Worm (Caenorhabditis elegans): ENCODE data around the gene F33H1.4.
A peak's percentile ranks its signal among the peaks of the same experiment; 100 is the strongest.

Gene F33H1.4

DNA sequence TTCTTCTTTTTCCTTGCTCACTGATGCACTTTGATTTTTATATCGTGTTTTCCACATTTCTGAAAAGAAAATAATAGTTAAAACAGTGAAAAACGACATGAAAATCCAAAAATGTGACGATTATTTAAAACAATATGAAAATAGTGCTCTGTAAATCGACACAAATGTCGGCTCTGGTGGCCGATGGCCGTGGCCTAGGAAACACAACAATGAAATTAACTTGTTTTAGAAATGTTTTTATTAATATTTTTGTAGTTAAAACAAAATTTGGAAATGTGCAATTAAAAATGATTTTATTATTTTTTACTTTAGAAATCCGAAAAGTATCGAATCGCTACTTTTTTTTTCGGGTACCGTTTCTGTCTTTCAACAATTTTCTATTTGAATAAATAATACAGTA lies 26.3 kb downstream of the F33H1.4 start, which contains the start of gene arv-1:
Gene arv-1 (minus strand): TSS at position 65 of the 400 bp plus-strand sequence.
- TF ChIP-seq W03F9.2 (tag; optimal IDR thresholded peaks at IDR 0.05) (peak; percentile 74), him-1 (tag; optimal IDR thresholded peaks at IDR 0.05) (peak; percentile 34), dao-5 (tag; optimal IDR thresholded peaks at IDR 0.05) (no peak)

ce11 chrII:10202275-10202674 lies 27.8 kb downstream of the F33H1.4 start:
- TF ChIP-seq dao-5 (tag; optimal IDR thresholded peaks at IDR 0.05): no peak
- TF ChIP-seq W03F9.2 (tag; optimal IDR thresholded peaks at IDR 0.05): no peak
- no peak for TF ChIP-seq him-1 (tag; optimal IDR thresholded peaks at IDR 0.05)

- no peak for TF ChIP-seq him-1 (tag; optimal IDR thresholded peaks at IDR 0.05)
- no peak for TF ChIP-seq dao-5 (tag; optimal IDR thresholded peaks at IDR 0.05)
- TF ChIP-seq W03F9.2 (tag; optimal IDR thresholded peaks at IDR 0.05): no peak
Observed at ce11 chrII:10203067-10203466, 28.6 kb downstream of the F33H1.4 start.

DNA sequence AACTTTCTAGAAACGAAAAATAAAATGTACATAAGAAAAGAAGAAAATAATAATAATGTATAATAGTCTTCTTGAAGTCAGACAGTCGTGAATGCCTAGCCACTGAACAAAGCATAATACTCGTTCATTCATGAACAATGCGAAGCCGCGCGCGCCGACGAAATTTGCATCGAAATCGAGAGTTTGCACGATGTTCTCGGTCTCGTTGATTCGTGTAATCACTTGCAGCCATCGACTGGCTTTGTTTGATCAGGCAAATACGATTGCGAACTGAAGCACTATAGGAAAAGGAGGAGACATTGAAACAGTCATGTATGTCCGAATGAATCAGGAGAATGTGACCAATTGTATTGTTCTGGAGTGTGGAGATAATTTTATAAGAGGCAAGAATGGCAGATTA lies 29.3 kb downstream of the F33H1.4 start:
- no peak for TF ChIP-seq him-1 (tag; optimal IDR thresholded peaks at IDR 0.05)
- no peak for TF ChIP-seq dao-5 (tag; optimal IDR thresholded peaks at IDR 0.05)
- TF ChIP-seq W03F9.2 (tag; optimal IDR thresholded peaks at IDR 0.05): no peak

DNA sequence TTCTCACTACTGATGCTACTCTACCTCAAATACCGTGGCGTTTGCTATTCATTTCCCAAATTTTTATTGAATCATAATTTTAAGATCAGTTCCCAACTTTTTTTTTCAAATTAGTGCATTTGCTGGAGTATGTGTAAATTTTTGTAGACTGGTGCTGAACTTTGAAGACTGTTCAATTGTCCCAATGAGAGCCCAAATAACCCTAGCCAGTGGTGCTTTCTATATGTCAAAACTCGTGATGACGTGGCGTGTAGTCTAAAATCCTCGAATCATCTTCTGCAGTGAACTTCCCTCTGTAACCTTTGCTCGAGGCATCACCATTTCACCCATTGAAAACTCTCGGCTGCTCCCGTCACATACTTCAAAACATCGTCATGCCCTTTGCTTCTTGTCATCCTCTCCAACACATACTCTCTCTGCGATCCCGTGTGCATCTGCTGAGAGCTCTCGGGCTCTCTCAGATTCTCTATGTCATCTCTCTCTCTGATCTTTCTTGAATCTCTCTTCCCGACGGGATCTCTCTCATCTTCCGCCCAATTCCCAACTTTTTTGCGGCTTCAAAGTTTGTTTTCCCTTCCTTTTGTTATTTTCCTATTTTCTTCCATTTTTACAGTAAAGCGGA lies 30.1 kb downstream of the F33H1.4 start:
- TF ChIP-seq W03F9.2 (tag; optimal IDR thresholded peaks at IDR 0.05) (no peak), dao-5 (tag; optimal IDR thresholded peaks at IDR 0.05) (no peak), him-1 (tag; optimal IDR thresholded peaks at IDR 0.05) (no peak)

DNA sequence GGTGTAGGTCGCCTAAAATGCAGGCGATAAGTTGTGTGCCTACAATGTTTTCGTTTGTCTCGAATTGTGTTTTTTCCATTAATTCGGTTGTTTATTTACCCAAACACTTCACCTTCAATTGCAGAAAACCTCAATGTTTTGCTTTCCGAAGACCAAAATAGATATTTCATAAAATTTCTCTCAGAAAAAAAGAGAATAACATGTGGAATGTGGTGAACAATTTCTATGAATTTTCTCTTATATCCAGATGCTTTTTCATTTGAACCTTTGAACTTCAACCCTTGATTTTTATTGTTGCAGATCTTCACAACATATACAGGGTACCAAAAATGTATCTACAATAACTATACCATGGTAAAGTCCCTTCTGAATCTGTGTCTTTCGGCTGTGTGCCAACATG lies 32.0 kb downstream of the F33H1.4 start, which contains the start of gene T01E8.1:
Gene T01E8.1 (plus strand): TSS at position 301 of the 400 bp plus-strand sequence.
- TF ChIP-seq dao-5 (tag; optimal IDR thresholded peaks at IDR 0.05) (no peak), W03F9.2 (tag; optimal IDR thresholded peaks at IDR 0.05) (no peak), him-1 (tag; optimal IDR thresholded peaks at IDR 0.05) (no peak)

- TF ChIP-seq him-1 (tag; optimal IDR thresholded peaks at IDR 0.05) (no peak), W03F9.2 (tag; optimal IDR thresholded peaks at IDR 0.05) (no peak), dao-5 (tag; optimal IDR thresholded peaks at IDR 0.05) (no peak)
Observed at ce11 chrII:10218171-10218570, 43.7 kb downstream of the F33H1.4 start, which contains the start of gene ref-1. Gene ref-1, plus strand, starts transcription at chrII:10218471.

DNA sequence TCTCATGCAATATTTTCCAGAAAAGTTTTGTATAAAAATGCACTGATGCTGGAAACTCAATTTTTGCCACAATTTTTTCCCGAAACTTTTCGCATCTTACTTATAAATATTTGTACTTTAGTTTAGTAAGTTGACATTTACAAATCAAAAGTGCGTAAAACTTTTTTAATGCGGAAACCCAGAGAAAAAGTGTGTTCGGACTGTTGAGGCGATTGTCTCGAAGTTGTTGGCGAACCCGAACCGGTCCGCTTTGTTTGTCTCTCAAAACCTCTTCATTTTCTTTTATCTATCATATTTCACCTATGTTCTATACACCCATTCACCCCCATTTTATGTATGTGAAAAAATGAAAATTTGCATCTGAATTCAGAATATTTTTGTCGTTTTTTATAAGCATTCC lies 46.2 kb downstream of the F33H1.4 start:
- TF ChIP-seq W03F9.2 (tag; optimal IDR thresholded peaks at IDR 0.05): no peak
- no peak for TF ChIP-seq dao-5 (tag; optimal IDR thresholded peaks at IDR 0.05)
- TF ChIP-seq him-1 (tag; optimal IDR thresholded peaks at IDR 0.05): no peak

- TF ChIP-seq dao-5 (tag; optimal IDR thresholded peaks at IDR 0.05) (no peak), W03F9.2 (tag; optimal IDR thresholded peaks at IDR 0.05) (no peak), him-1 (tag; optimal IDR thresholded peaks at IDR 0.05) (no peak)
Observed at ce11 chrII:10221627-10222026, 47.2 kb downstream of the F33H1.4 start.

DNA sequence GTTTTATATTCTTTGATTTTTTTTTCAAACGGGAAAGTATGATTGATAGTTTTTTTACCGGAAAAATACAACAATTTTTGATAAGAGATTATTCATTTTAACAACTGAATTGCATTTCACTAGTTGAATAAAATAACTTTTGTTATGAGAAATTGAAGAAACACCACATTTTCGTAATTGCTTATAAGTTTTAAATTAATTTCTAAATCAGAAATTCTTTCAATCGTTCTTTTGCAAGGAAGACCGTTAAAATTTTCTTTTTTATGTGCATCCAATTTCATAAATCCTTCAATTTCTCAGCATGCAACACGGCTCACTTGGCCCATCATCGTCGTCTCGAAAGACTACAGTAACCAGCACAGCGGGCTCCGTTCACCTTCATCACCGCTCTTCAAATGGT lies 48.1 kb downstream of the F33H1.4 start, which contains the start of gene plc-3:
Gene plc-3 (plus strand): TSS at position 301 of the 400 bp plus-strand sequence.
- TF ChIP-seq W03F9.2 (tag; optimal IDR thresholded peaks at IDR 0.05) (no peak), dao-5 (tag; optimal IDR thresholded peaks at IDR 0.05) (no peak), him-1 (tag; optimal IDR thresholded peaks at IDR 0.05) (no peak)

ce11 chrII:10227030-10227429 lies 52.6 kb downstream of the F33H1.4 start, which contains the start of gene srh-135:
Gene srh-135, minus strand, starts transcription at chrII:10227130.
- TF ChIP-seq dao-5 (tag; optimal IDR thresholded peaks at IDR 0.05): no peak
- no peak for TF ChIP-seq W03F9.2 (tag; optimal IDR thresholded peaks at IDR 0.05)
- TF ChIP-seq him-1 (tag; optimal IDR thresholded peaks at IDR 0.05): no peak
